Worm (Caenorhabditis elegans) whole organism, L4/young adult: ENCODE measurements around the gene ZK1010.5.

Source experiments
- W03F9.2 ChIP-seq: fragments of 150-350 bp; optimal IDR thresholded peaks from 2 replicates; lab custom pipeline; 2014; ENCODE audit warnings: missing biosample characterization, missing genetic modification characterization
- dao-5 ChIP-seq: sonication (generic microtip); optimal IDR thresholded peaks from 2 replicates; lab custom pipeline; 2016; ENCODE audit warnings: missing genotype, missing genetic modification characterization, moderate library complexity, missing compliant biosample characterization
- him-1 ChIP-seq: sonication (generic microtip); optimal IDR thresholded peaks from 2 replicates; lab custom pipeline; 2016; ENCODE audit warnings: missing genotype, missing genetic modification reagents, missing genetic modification characterization, missing compliant biosample characterization

- no peak for TF ChIP-seq W03F9.2 (tag; lab: Kevin White, UChicago)
- no peak for TF ChIP-seq dao-5
- TF ChIP-seq him-1: no peak
Measured at ce11 chrIII:12990997-12991396, 3.7 kb upstream of the ZK1010.5 start, which contains the start of gene ZK1010.12.
